Fruit fly (Drosophila melanogaster): ENCODE data around the gene slp2.

slp2 gene

dm6 chr2L:3852120-3852519 is 15.5 kb downstream of the slp2 start (continued):
- TF ChIP-seq Ptx1 (GFP tag; IDR thresholded peaks at IDR 0.05) (no peak), Camta (GFP tag; optimal IDR thresholded peaks at IDR 0.05) (peak; percentile 43), CG8089 (GFP tag; optimal IDR thresholded peaks at IDR 0.05) (no peak), CG16779 (GFP tag; IDR thresholded peaks at IDR 0.05) (no peak), CoRest (tag; optimal IDR thresholded peaks at IDR 0.05) (peak; percentile 40), CG1647 (GFP tag; optimal IDR thresholded peaks at IDR 0.05) (no peak), CG34224 (GFP tag; IDR thresholded peaks at IDR 0.05; ENCODE audit: partially characterized antibody) (no peak), CG3995 (GFP tag; optimal IDR thresholded peaks at IDR 0.05) (no peak), BEAF-32 (GFP tag; optimal IDR thresholded peaks at IDR 0.05) (no peak), C15 (GFP tag; IDR thresholded peaks at IDR 0.05) (no peak), Rfx (GFP tag; IDR thresholded peaks at IDR 0.05) (no peak), CG11093 (GFP tag; IDR thresholded peaks at IDR 0.05) (no peak), CG1233 (GFP tag; optimal IDR thresholded peaks at IDR 0.05) (no peak), jumu (GFP tag; optimal IDR thresholded peaks at IDR 0.05) (peak; percentile 14), ATbp (GFP tag; optimal IDR thresholded peaks at IDR 0.05) (peak; percentile 19), Bteb2 (GFP tag; optimal IDR thresholded peaks at IDR 0.05) (no peak), Optix (GFP tag; IDR thresholded peaks at IDR 0.05) (peak; percentile 37; the same call in 1 of the 3 replicates), Atf3 (GFP tag; optimal IDR thresholded peaks at IDR 0.05) (no peak), so (GFP tag; IDR thresholded peaks at IDR 0.05) (no peak), Doc3 (GFP tag; IDR thresholded peaks at IDR 0.05; ENCODE audit: partially characterized antibody) (no peak), NFAT (GFP tag; IDR thresholded peaks at IDR 0.05) (no peak), chinmo (GFP tag; IDR thresholded peaks at IDR 0.05; ENCODE audit: partially characterized antibody) (no peak), Opbp (GFP tag; IDR thresholded peaks at IDR 0.05; ENCODE audit: partially characterized antibody) (no peak), PHDP (tag; optimal IDR thresholded peaks at IDR 0.05) (peak; percentile 9), kay (GFP tag; optimal IDR thresholded peaks at IDR 0.05) (no peak), ac (GFP tag; optimal IDR thresholded peaks at IDR 0.05) (peak; percentile 38), CG17829 (tag; optimal IDR thresholded peaks at IDR 0.05) (peak; percentile 68), CG6272 (GFP tag; IDR thresholded peaks at IDR 0.05) (no peak), CG17361 (GFP tag; IDR thresholded peaks at IDR 0.05) (0 out of 3 replicates have a peak, but pooled peaks have one; percentile 45), Dbx (GFP tag; IDR thresholded peaks at IDR 0.05) (no peak), CG4282 (GFP tag; optimal IDR thresholded peaks at IDR 0.05) (no peak), CG5180 (GFP tag; optimal IDR thresholded peaks at IDR 0.05) (no peak), mld (GFP tag; IDR thresholded peaks at IDR 0.05; ENCODE audit: partially characterized antibody) (no peak), CG18011 (GFP tag; optimal IDR thresholded peaks at IDR 0.05) (no peak), CG14860 (GFP tag; IDR thresholded peaks at IDR 0.05; ENCODE audit: partially characterized antibody) (no peak), exex (tag; optimal IDR thresholded peaks at IDR 0.05) (no peak), CG1529 (GFP tag; optimal IDR thresholded peaks at IDR 0.05) (peak; percentile 20), CG12104 (GFP tag; optimal IDR thresholded peaks at IDR 0.05) (no peak), CG3847 (GFP tag; IDR thresholded peaks at IDR 0.05) (no peak), CG8388 (GFP tag; optimal IDR thresholded peaks at IDR 0.05) (peak; percentile 52), CG7556 (GFP tag; optimal IDR thresholded peaks at IDR 0.05) (peak; percentile 12), Oaz (GFP tag; IDR thresholded peaks at IDR 0.05) (no peak), corto (GFP tag; optimal IDR thresholded peaks at IDR 0.05) (no peak), CG18619 (GFP tag; optimal IDR thresholded peaks at IDR 0.05) (no peak), lab (GFP tag; optimal IDR thresholded peaks at IDR 0.05) (no peak), E2f2 (GFP tag; IDR thresholded peaks at IDR 0.05) (no peak), CG16815 (GFP tag; optimal IDR thresholded peaks at IDR 0.05) (peak; percentile 12), CG6765 (GFP tag; optimal IDR thresholded peaks at IDR 0.05) (no peak), usp (GFP tag; optimal IDR thresholded peaks at IDR 0.05) (no peak), shn (GFP tag; optimal IDR thresholded peaks at IDR 0.05) (no peak), CG11456 (GFP tag; IDR thresholded peaks at IDR 0.05) (no peak), CG6175 (GFP tag; IDR thresholded peaks at IDR 0.05) (no peak)
